Fruit fly (Drosophila melanogaster) whole organism, adult: Measurements from ENCODE around the gene Octbeta3R.

Experiments used
- CG11617 ChIP-seq: fragments of 200-800 bp; sonication (Bioruptor generic); optimal IDR thresholded peaks from 2 replicates; lab custom pipeline; 2017; ENCODE audit warnings: mild to moderate bottlenecking, missing biosample characterization, missing genetic modification reagents, missing genetic modification characterization
- CG12768 ChIP-seq: fragments of 200-800 bp; sonication (Bioruptor generic); optimal IDR thresholded peaks from 2 replicates; lab custom pipeline; 2017; ENCODE audit warnings: missing biosample characterization, missing genetic modification characterization, mild to moderate bottlenecking, moderate library complexity, missing genetic modification reagents
- CG14711 ChIP-seq: fragments of 200-800 bp; sonication (Bioruptor generic); optimal IDR thresholded peaks from 2 replicates; lab custom pipeline; 2018; ENCODE audit warnings: missing biosample characterization, mild to moderate bottlenecking, missing genetic modification characterization, moderate library complexity
- CG1620 ChIP-seq: fragments of 200-800 bp; sonication (Bioruptor generic); optimal IDR thresholded peaks from 2 replicates; lab custom pipeline; 2016; ENCODE audit warnings: missing biosample characterization, missing genetic modification characterization
- CG33017 ChIP-seq: fragments of 200-800 bp; sonication (Bioruptor generic); optimal IDR thresholded peaks from 2 replicates; lab custom pipeline; 2018; ENCODE audit warnings: missing biosample characterization, mild to moderate bottlenecking, missing genetic modification characterization, moderate library complexity
- CG5204 ChIP-seq: fragments of 200-800 bp; sonication (Bioruptor generic); optimal IDR thresholded peaks from 2 replicates; lab custom pipeline; 2016; ENCODE audit warnings: missing biosample characterization, missing genetic modification characterization
- CG7045 ChIP-seq: fragments of 200-800 bp; sonication (Bioruptor generic); optimal IDR thresholded peaks from 2 replicates; lab custom pipeline; 2017; ENCODE audit warnings: missing biosample characterization, mild to moderate bottlenecking, missing genetic modification characterization
- Clk ChIP-seq: fragments of 200-800 bp; sonication (Bioruptor generic); optimal IDR thresholded peaks from 2 replicates; lab custom pipeline; 2017; ENCODE audit warnings: missing biosample characterization, missing genetic modification characterization
- Crg-1 ChIP-seq: fragments of 200-800 bp; sonication (Bioruptor generic); optimal IDR thresholded peaks from 2 replicates; lab custom pipeline; 2016; ENCODE audit warnings: missing biosample characterization, missing genetic modification characterization
- Hr96 ChIP-seq: fragments of 200-800 bp; sonication (Bioruptor generic); optimal IDR thresholded peaks from 2 replicates; lab custom pipeline; 2016; ENCODE audit warnings: missing biosample characterization, missing genetic modification characterization
- Mnt ChIP-seq: fragments of 200-800 bp; sonication (Bioruptor generic); optimal IDR thresholded peaks from 2 replicates; lab custom pipeline; 2016; ENCODE audit warnings: missing biosample characterization, mild to moderate bottlenecking, missing genetic modification characterization
- bab1 ChIP-seq: fragments of 200-800 bp; sonication (Bioruptor generic); optimal IDR thresholded peaks from 3 replicates; lab custom pipeline; 2019; ENCODE audit warnings: missing biosample characterization, mild to moderate bottlenecking, missing genetic modification characterization, moderate library complexity
- cic ChIP-seq: fragments of 200-800 bp; sonication (Bioruptor generic); optimal IDR thresholded peaks from 2 replicates; lab custom pipeline; 2017; ENCODE audit warnings: missing biosample characterization, mild to moderate bottlenecking, missing genetic modification characterization, moderate library complexity
- cnc ChIP-seq, 2 experiments: fragments of >200 bp; optimal IDR thresholded peaks; 2 replicates each; lab custom pipeline; 2017
- kay ChIP-seq: fragments of 200-800 bp; sonication (Bioruptor generic); peaks from one replicate; lab custom pipeline; 2016; ENCODE audit warnings: missing biosample characterization, missing genetic modification characterization, borderline replicate concordance
- ovo ChIP-seq: fragments of 200-800 bp; sonication (Bioruptor generic); optimal IDR thresholded peaks from 2 replicates; lab custom pipeline; 2016; ENCODE audit warnings: missing biosample characterization, missing genetic modification characterization
- pad ChIP-seq: fragments of 200-800 bp; sonication (Bioruptor generic); optimal IDR thresholded peaks from 3 replicates; lab custom pipeline; 2017; ENCODE audit warnings: missing biosample characterization, missing genetic modification characterization, mild to moderate bottlenecking, moderate library complexity, missing genetic modification reagents
- tj ChIP-seq: fragments of 200-800 bp; sonication (Bioruptor generic); optimal IDR thresholded peaks from 3 replicates; lab custom pipeline; 2017; ENCODE audit warnings: missing biosample characterization, mild to moderate bottlenecking, missing genetic modification characterization, moderate library complexity
- toe ChIP-seq: fragments of 200-800 bp; sonication (Bioruptor generic); optimal IDR thresholded peaks from 2 replicates; lab custom pipeline; 2016; ENCODE audit warnings: missing biosample characterization, missing genetic modification characterization

Gene Octbeta3R

dm6 chr3R:12548229-12548628 lies at the start of gene Octbeta3R:
TSS of gene Octbeta3R (minus strand) at chr3R:12548229.
- TF ChIP-seq CG12768 (GFP tag; lab: Kevin White, UChicago) (no peak), Hr96 (no peak), CG5204 (GFP tag; lab: Kevin White, UChicago) (no peak), CG1620 (GFP tag; lab: Kevin White, UChicago) (no peak), pad (GFP tag; lab: Kevin White, UChicago) (no peak), ovo (no peak), Crg-1 (no peak), CG14711 (tag; lab: Kevin White, UChicago) (no peak), toe (GFP tag; lab: Kevin White, UChicago) (no peak), kay (GFP tag; lab: Kevin White, UChicago) (no peak), CG7045 (GFP tag; lab: Kevin White, UChicago) (no peak), cnc (optimal IDR thresholded peaks at IDR 0.05; lab: Kevin White, UChicago) (no peak), cic (GFP tag; lab: Kevin White, UChicago) (no peak), bab1 (GFP tag; lab: Kevin White, UChicago) (no peak), CG11617 (no peak)

- TF ChIP-seq CG33017 (tag; lab: Kevin White, UChicago) (no peak), cnc (optimal IDR thresholded peaks at IDR 0.05; lab: Kevin White, UChicago) (no peak), kay (GFP tag; lab: Kevin White, UChicago) (no peak), pad (GFP tag; lab: Kevin White, UChicago) (no peak), CG14711 (tag; lab: Kevin White, UChicago) (no peak), CG11617 (no peak), cic (GFP tag; lab: Kevin White, UChicago) (no peak), Crg-1 (no peak)
Observed at dm6 chr3R:12595890-12596215, 47.8 kb upstream of the Octbeta3R start.

dm6 chr3R:12595187-12595889 lies 47.3 kb upstream of the Octbeta3R start, which contains the start of gene Octbeta2R:
TSS of gene Octbeta2R (minus strand) at chr3R:12595725.
- TF ChIP-seq tj (GFP tag; lab: Kevin White, UChicago) (no peak), cic (GFP tag; lab: Kevin White, UChicago) (no peak), kay (GFP tag; lab: Kevin White, UChicago) (no peak), CG12768 (GFP tag; lab: Kevin White, UChicago) (peak; percentile 37), Hr96 (no peak), Mnt (GFP tag; lab: Kevin White, UChicago) (no peak), CG1620 (GFP tag; lab: Kevin White, UChicago) (no peak), Clk (GFP tag; lab: Kevin White, UChicago) (no peak)

dm6 chr3R:12591672-12592071 lies 43.6 kb upstream of the Octbeta3R start:
- TF ChIP-seq pad (GFP tag; lab: Kevin White, UChicago), result no peak

- no peak for TF ChIP-seq CG12768 (GFP tag; lab: Kevin White, UChicago)
- TF ChIP-seq Hr96, result no peak
- TF ChIP-seq CG5204 (GFP tag; lab: Kevin White, UChicago), result no peak
Observed at dm6 chr3R:12568765-12569164, 20.7 kb upstream of the Octbeta3R start.

- TF ChIP-seq CG33017 (tag; lab: Kevin White, UChicago) (no peak), CG1620 (GFP tag; lab: Kevin White, UChicago) (no peak), CG11617 (no peak), Clk (GFP tag; lab: Kevin White, UChicago) (no peak), bab1 (GFP tag; lab: Kevin White, UChicago) (no peak), CG5204 (GFP tag; lab: Kevin White, UChicago) (no peak), pad (GFP tag; lab: Kevin White, UChicago) (no peak), Crg-1 (no peak), CG14711 (tag; lab: Kevin White, UChicago) (no peak), ovo (no peak)
Observed at dm6 chr3R:12562026-12562425, 14.0 kb upstream of the Octbeta3R start.

- TF ChIP-seq CG14711 (tag; lab: Kevin White, UChicago) (no peak), kay (GFP tag; lab: Kevin White, UChicago) (no peak), CG33017 (tag; lab: Kevin White, UChicago) (no peak)
Observed at dm6 chr3R:12561149-12561548, 13.1 kb upstream of the Octbeta3R start.

dm6 chr3R:12542947-12543346 lies 5.1 kb downstream of the Octbeta3R start:
- TF ChIP-seq kay (GFP tag; lab: Kevin White, UChicago) (no peak), cic (GFP tag; lab: Kevin White, UChicago) (no peak), ovo (no peak), Mnt (GFP tag; lab: Kevin White, UChicago) (no peak), bab1 (GFP tag; lab: Kevin White, UChicago) (no peak), Hr96 (no peak)
